Worm (Caenorhabditis elegans): Measurements from ENCODE around the gene ain-1.

DNA sequence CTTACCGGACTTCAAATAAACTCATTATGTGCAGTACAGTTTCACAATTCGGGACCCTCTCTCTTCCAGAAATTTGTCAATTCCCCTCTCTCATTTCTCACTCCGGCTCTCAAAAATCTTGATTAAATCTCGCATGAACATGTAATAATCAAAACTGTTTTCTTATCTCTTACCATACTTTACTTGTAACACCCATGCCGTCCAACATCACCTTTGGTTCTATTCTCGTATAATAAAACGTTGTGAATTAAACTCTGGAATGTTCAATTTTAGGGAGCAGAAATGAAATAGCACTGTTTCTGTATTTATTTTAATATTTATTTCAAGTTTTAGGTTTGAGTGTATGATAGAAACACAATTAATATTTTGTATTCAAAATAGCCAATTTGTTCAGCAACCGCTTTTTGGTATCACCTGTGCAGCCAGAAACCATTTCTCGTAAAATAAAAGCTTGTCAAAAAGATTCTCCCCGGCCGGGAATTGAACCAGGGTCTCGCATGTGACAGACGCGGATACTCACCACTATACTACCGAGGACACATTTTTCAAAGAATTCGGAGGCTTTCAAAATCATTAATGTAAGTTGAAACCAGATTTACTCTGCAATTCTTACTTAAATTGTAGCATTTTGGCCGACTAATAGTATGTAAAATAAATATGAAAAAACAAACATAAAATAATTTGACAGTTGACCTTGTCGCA is 4.3 kb downstream of the ain-1 start:
- TF ChIP-seq ztf-23 (GFP tag; IDR thresholded peaks at IDR 0.05) (no peak), ref-1 (GFP tag; conservative IDR thresholded peaks at IDR 0.05) (no peak), flt-1 (GFP tag; IDR thresholded peaks at IDR 0.05) (no peak)

Measured in whole organism, midembryonic.